Fruit fly (Drosophila melanogaster) whole organism, embryonic: ENCODE measurements around the gene CG12947.

Experiments
- Atf3 ChIP-seq: fragments of 200-800 bp; sonication (Bioruptor generic); optimal IDR thresholded peaks from 3 replicates; lab custom pipeline; 2016; ENCODE audit warnings: missing biosample characterization, missing genetic modification characterization
- Blimp-1 ChIP-seq: fragments of 200-800 bp; sonication (Bioruptor generic); optimal IDR thresholded peaks from 3 replicates; lab custom pipeline; 2018; ENCODE audit warnings: missing biosample characterization, missing genetic modification characterization, mild to moderate bottlenecking, moderate library complexity, missing genetic modification reagents
- BtbVII ChIP-seq: fragments of 200-800 bp; sonication (Bioruptor generic); optimal IDR thresholded peaks from 3 replicates; lab custom pipeline; 2017; ENCODE audit warnings: missing biosample characterization, mild to moderate bottlenecking, missing genetic modification characterization
- CG11560 ChIP-seq: fragments of 200-800 bp; sonication (Bioruptor generic); IDR thresholded peaks from 3 replicates; pipeline ENCODE4 v1.3.6; 2022; ENCODE audit warnings: missing biosample characterization, missing genetic modification characterization
- CG12236 ChIP-seq: fragments of 200-800 bp; sonication (Bioruptor generic); optimal IDR thresholded peaks from 2 replicates; lab custom pipeline; 2016; ENCODE audit warnings: missing biosample characterization, missing genetic modification characterization
- CG13424 ChIP-seq: fragments of 200-800 bp; sonication (Bioruptor generic); optimal IDR thresholded peaks from 2 replicates; lab custom pipeline; 2019; ENCODE audit warnings: missing biosample characterization, mild to moderate bottlenecking, missing genetic modification characterization, moderate library complexity
- CG14965 ChIP-seq: fragments of 200-800 bp; sonication (Bioruptor generic); optimal IDR thresholded peaks from 2 replicates; lab custom pipeline; 2016; ENCODE audit warnings: missing biosample characterization, missing genetic modification characterization, borderline replicate concordance
- CG16863 ChIP-seq: fragments of 200-800 bp; sonication (Bioruptor generic); optimal IDR thresholded peaks from 3 replicates; lab custom pipeline; 2016; ENCODE audit warnings: missing biosample characterization, missing genetic modification characterization
- CG1792 ChIP-seq: fragments of 200-800 bp; sonication (Bioruptor generic); optimal IDR thresholded peaks from 2 replicates; lab custom pipeline; 2016; ENCODE audit warnings: missing biosample characterization, missing genetic modification characterization
- CG18262 ChIP-seq: fragments of 200-800 bp; optimal IDR thresholded peaks from 3 replicates; lab custom pipeline; 2019; ENCODE audit warnings: missing biosample characterization, mild to moderate bottlenecking, missing genetic modification characterization, moderate library complexity
- CG18764 ChIP-seq: fragments of 200-800 bp; sonication (Bioruptor generic); optimal IDR thresholded peaks from 3 replicates; lab custom pipeline; 2016; ENCODE audit warnings: missing biosample characterization, missing genetic modification characterization
- CG2712 ChIP-seq: fragments of 200-800 bp; optimal IDR thresholded peaks from 3 replicates; lab custom pipeline; 2019; ENCODE audit warnings: missing biosample characterization, mild to moderate bottlenecking, missing genetic modification characterization, moderate library complexity
- CG31441 ChIP-seq: fragments of 200-800 bp; sonication (Bioruptor generic); IDR thresholded peaks from 2 replicates; pipeline ENCODE4 v1.3.6; 2022; ENCODE audit warnings: missing biosample characterization, missing genetic modification characterization
- CG33213 ChIP-seq: fragments of 200-800 bp; sonication (Bioruptor generic); optimal IDR thresholded peaks from 3 replicates; lab custom pipeline; 2016; ENCODE audit warnings: missing biosample characterization, missing genetic modification characterization
- CG3838 ChIP-seq: fragments of 200-800 bp; sonication (Bioruptor generic); optimal IDR thresholded peaks from 3 replicates; lab custom pipeline; 2016; ENCODE audit warnings: missing biosample characterization, missing genetic modification characterization
- CG4730 ChIP-seq: fragments of 200-800 bp; sonication (Bioruptor generic); IDR thresholded peaks from 2 replicates; pipeline ENCODE4 v1.3.6; 2022; ENCODE audit warnings: missing biosample characterization, missing genetic modification characterization
- CG4820 ChIP-seq: fragments of 200-800 bp; sonication (Bioruptor generic); optimal IDR thresholded peaks from 3 replicates; lab custom pipeline; 2016; ENCODE audit warnings: missing biosample characterization, missing genetic modification characterization
- CG6254 ChIP-seq: fragments of 200-800 bp; sonication (Bioruptor generic); optimal IDR thresholded peaks from 3 replicates; lab custom pipeline; 2017; ENCODE audit warnings: mild to moderate bottlenecking, missing biosample characterization, missing genetic modification reagents, missing genetic modification characterization
- CG7963 ChIP-seq: fragments of 200-800 bp; sonication (Bioruptor generic); IDR thresholded peaks from 3 replicates; pipeline ENCODE4 v1.3.6; 2022; ENCODE audit warnings: missing biosample characterization, missing genetic modification characterization; ENCODE audit not compliant: partially characterized antibody
- CG8478 ChIP-seq: fragments of >200 bp; optimal IDR thresholded peaks from 2 replicates; lab custom pipeline; 2018
- CG8924 ChIP-seq: fragments of 200-800 bp; optimal IDR thresholded peaks from 3 replicates; lab custom pipeline; 2019; ENCODE audit warnings: missing biosample characterization, mild to moderate bottlenecking, missing genetic modification characterization, moderate library complexity
- D19A ChIP-seq: fragments of 200-800 bp; optimal IDR thresholded peaks from 3 replicates; lab custom pipeline; 2019; ENCODE audit warnings: missing biosample characterization, mild to moderate bottlenecking, missing genetic modification characterization, moderate library complexity
- Gsc ChIP-seq: fragments of 200-800 bp; sonication (Bioruptor generic); IDR thresholded peaks from 2 replicates; pipeline ENCODE4 v1.3.6; 2022; ENCODE audit warnings: missing biosample characterization, missing genetic modification characterization
- HLHmδ ChIP-seq: fragments of 200-800 bp; sonication (Bioruptor generic); optimal IDR thresholded peaks from 2 replicates; lab custom pipeline; 2018; ENCODE audit warnings: missing biosample characterization, mild to moderate bottlenecking, missing genetic modification characterization, moderate library complexity
- HmgZ ChIP-seq: fragments of 200-800 bp; sonication (Bioruptor generic); optimal IDR thresholded peaks from 2 replicates; lab custom pipeline; 2018; ENCODE audit warnings: missing biosample characterization, mild to moderate bottlenecking, missing genetic modification characterization
- Hmx ChIP-seq: fragments of 200-800 bp; sonication (Bioruptor generic); optimal IDR thresholded peaks from 2 replicates; lab custom pipeline; 2016; ENCODE audit warnings: missing biosample characterization, missing genetic modification characterization
- Hr78 ChIP-seq, 2 experiments: fragments of 200-800 bp in 1 of 2; fragments of >200 bp in 1 of 2; sonication (Bioruptor generic) in 1 of 2; optimal IDR thresholded peaks; 2 replicates each; lab custom pipeline; 2017 to 2019; ENCODE audit warnings: missing biosample characterization in 2 of 2, missing genetic modification characterization in 2 of 2, mild to moderate bottlenecking in 1 of 2, moderate library complexity in 1 of 2
- Mad ChIP-seq: fragments of 200-800 bp; sonication (Bioruptor generic); optimal IDR thresholded peaks from 2 replicates; lab custom pipeline; 2016; ENCODE audit warnings: missing biosample characterization, missing genetic modification characterization
- Mes4 ChIP-seq: fragments of 200-800 bp; sonication (Bioruptor generic); optimal IDR thresholded peaks from 2 replicates; lab custom pipeline; 2016; ENCODE audit warnings: missing biosample characterization, missing genetic modification characterization
- Taf1 ChIP-seq: fragments of 200-800 bp; sonication (Bioruptor generic); IDR thresholded peaks from 2 replicates; pipeline ENCODE4 v1.3.6; 2022; ENCODE audit warnings: missing biosample characterization, missing genetic modification characterization
- Vsx1 ChIP-seq: fragments of 200-800 bp; sonication (Bioruptor generic); optimal IDR thresholded peaks from 2 replicates; lab custom pipeline; 2017; ENCODE audit warnings: missing biosample characterization, mild to moderate bottlenecking, missing genetic modification characterization, missing genetic modification reagents
- ato ChIP-seq: fragments of 200-800 bp; sonication (Bioruptor generic); IDR thresholded peaks from 2 replicates; pipeline ENCODE4 v1.3.6; 2022; ENCODE audit warnings: missing biosample characterization, missing genetic modification characterization; ENCODE audit not compliant: partially characterized antibody
- bigmax ChIP-seq: fragments of 200-800 bp; sonication (Bioruptor generic); optimal IDR thresholded peaks from 2 replicates; lab custom pipeline; 2018; ENCODE audit warnings: missing biosample characterization, mild to moderate bottlenecking, missing genetic modification characterization
- cato ChIP-seq: fragments of 200-800 bp; sonication (Bioruptor generic); optimal IDR thresholded peaks from 2 replicates; lab custom pipeline; 2016; ENCODE audit warnings: missing biosample characterization, missing genetic modification characterization, borderline replicate concordance
- da ChIP-seq: fragments of 200-800 bp; sonication (Bioruptor generic); optimal IDR thresholded peaks from 2 replicates; lab custom pipeline; 2016; ENCODE audit warnings: missing biosample characterization, missing genetic modification characterization
- danr ChIP-seq: fragments of 200-800 bp; sonication (Bioruptor generic); IDR thresholded peaks from 2 replicates; pipeline ENCODE4 v1.3.6; 2022; ENCODE audit warnings: missing biosample characterization, missing genetic modification characterization
- dysf ChIP-seq: fragments of 200-800 bp; sonication (Bioruptor generic); IDR thresholded peaks from 3 replicates; pipeline ENCODE4 v1.3.6; 2022; ENCODE audit warnings: missing biosample characterization, missing genetic modification characterization
- eve ChIP-seq, 2 experiments: fragments of >200 bp; optimal IDR thresholded peaks; 2 replicates each; lab custom pipeline; 2017; ENCODE audit warnings: missing biosample characterization in 2 of 2, missing genetic modification characterization in 2 of 2
- fd96Cb ChIP-seq: fragments of 200-800 bp; sonication (Bioruptor generic); optimal IDR thresholded peaks from 2 replicates; lab custom pipeline; 2018; ENCODE audit warnings: missing biosample characterization, mild to moderate bottlenecking, missing genetic modification characterization, moderate library complexity
- gem ChIP-seq: fragments of 200-800 bp; sonication (Bioruptor generic); optimal IDR thresholded peaks from 2 replicates; lab custom pipeline; 2019; ENCODE audit warnings: missing biosample characterization, mild to moderate bottlenecking, missing genetic modification characterization, moderate library complexity
- gfzf ChIP-seq: fragments of 200-800 bp; sonication (Bioruptor generic); optimal IDR thresholded peaks from 2 replicates; lab custom pipeline; 2016; ENCODE audit warnings: missing biosample characterization, mild to moderate bottlenecking, missing genetic modification characterization, moderate library complexity
- knrl ChIP-seq: fragments of 200-800 bp; sonication (Bioruptor generic); IDR thresholded peaks from 3 replicates; pipeline ENCODE4 v1.3.6; 2022; ENCODE audit warnings: missing biosample characterization, missing genetic modification characterization; ENCODE audit not compliant: partially characterized antibody
- odd ChIP-seq: fragments of 200-800 bp; sonication (Bioruptor generic); optimal IDR thresholded peaks from 2 replicates; lab custom pipeline; 2017; ENCODE audit warnings: missing biosample characterization, mild to moderate bottlenecking, missing genetic modification characterization
- ro ChIP-seq: fragments of 200-800 bp; sonication (Bioruptor generic); IDR thresholded peaks from 2 replicates; pipeline ENCODE4 v1.3.6; 2022; ENCODE audit warnings: missing biosample characterization, missing genetic modification characterization
- slbo ChIP-seq: fragments of 200-800 bp; sonication (Bioruptor generic); IDR thresholded peaks from 2 replicates; pipeline ENCODE4 v1.3.6; 2022; ENCODE audit warnings: missing biosample characterization, missing genetic modification characterization
- sna ChIP-seq: fragments of 200-800 bp; sonication (Bioruptor generic); IDR thresholded peaks from 2 replicates; pipeline ENCODE4 v1.3.6; 2022; ENCODE audit warnings: missing biosample characterization, missing genetic modification characterization; ENCODE audit not compliant: partially characterized antibody
- sug ChIP-seq: fragments of 200-800 bp; optimal IDR thresholded peaks from 2 replicates; lab custom pipeline; 2019; ENCODE audit warnings: missing biosample characterization, mild to moderate bottlenecking, missing genetic modification characterization, moderate library complexity
- toy ChIP-seq: fragments of 200-800 bp; sonication (Bioruptor generic); IDR thresholded peaks from 2 replicates; pipeline ENCODE4 v1.3.6; 2022; ENCODE audit warnings: missing biosample characterization, missing genetic modification characterization

CG12947 gene

DNA sequence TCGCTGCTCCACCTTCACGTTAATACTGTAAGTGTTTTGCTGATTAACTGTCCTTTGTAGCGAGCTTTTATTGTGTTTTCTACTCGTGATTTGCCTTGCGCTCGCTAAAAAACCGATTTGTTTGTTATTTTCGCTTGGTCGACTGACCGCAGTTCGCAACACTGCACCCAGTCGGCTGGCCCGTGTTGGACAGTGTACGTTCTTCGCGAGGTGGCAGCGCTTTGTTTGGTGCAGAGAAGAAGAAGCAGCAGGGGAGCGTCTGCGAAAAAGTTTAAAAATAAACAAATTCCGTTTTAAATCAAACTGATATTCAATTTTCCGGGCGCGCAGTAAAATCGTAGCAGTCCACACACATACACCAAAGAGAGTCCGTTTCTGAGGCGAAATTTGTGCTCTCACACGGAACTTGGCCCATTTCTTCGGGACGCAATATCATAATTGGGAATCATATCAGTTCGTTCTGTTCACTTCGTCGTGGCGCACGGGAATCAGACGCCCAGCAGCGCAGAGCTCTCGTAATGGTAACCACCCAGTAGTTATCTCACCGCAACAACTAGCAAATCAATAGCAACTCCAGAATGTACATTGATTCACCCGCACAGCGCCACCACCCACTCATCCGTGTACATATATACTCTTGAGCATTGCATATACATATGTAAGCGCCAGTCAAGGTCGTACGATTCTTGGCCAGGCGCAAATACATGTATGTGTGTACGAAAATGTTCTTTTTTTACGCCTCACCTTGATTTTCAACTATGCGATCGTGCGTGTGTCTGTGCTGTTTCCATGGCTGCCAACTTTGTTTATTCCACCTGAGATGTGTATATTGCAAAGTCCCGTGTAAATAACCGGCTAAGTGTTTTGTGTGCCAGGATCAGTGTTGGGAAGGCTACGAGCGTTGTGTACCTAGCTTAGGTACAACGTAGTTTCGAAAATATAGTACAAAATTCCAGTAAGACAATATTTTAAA is 12.0 kb upstream of the CG12947 start, which contains the start of gene Naa80 (continued):
- peak; percentile 63 for TF ChIP-seq HLHmδ (GFP tag; lab: Kevin White, UChicago)
- TF ChIP-seq dysf (GFP tag; lab: Robert Waterston, UW), result peak; percentile 51; the same call in 1 of the 3 replicates
- peak; percentile 13 for TF ChIP-seq CG14965
- no peak; the same call in 1 of the 2 replicates for TF ChIP-seq ato (GFP tag; lab: Robert Waterston, UW)
- TF ChIP-seq CG16863 (GFP tag; lab: Kevin White, UChicago), result peak; percentile 27
- no peak for TF ChIP-seq sna (GFP tag; lab: Robert Waterston, UW)
- peak; percentile 52 for TF ChIP-seq CG13424
- TF ChIP-seq ro (GFP tag; lab: Robert Waterston, UW), result no peak
- peak; percentile 45 for TF ChIP-seq Atf3 (GFP tag; lab: Kevin White, UChicago)
- TF ChIP-seq odd (GFP tag; lab: Kevin White, UChicago), result no peak
- TF ChIP-seq cato (GFP tag; lab: Kevin White, UChicago), result peak; percentile 44
- TF ChIP-seq D19A (tag; lab: Kevin White, UChicago), result peak; percentile 25
- TF ChIP-seq CG4820 (GFP tag; lab: Kevin White, UChicago), result peak; percentile 8
- TF ChIP-seq CG7963 (GFP tag; lab: Robert Waterston, UW), result no peak
- TF ChIP-seq Gsc (GFP tag; lab: Robert Waterston, UW), result no peak
- TF ChIP-seq sug (tag; lab: Kevin White, UChicago), result peak; percentile 71
- no peak for TF ChIP-seq Blimp-1 (GFP tag; lab: Kevin White, UChicago)
- no peak for TF ChIP-seq CG8478 (lab: Kevin White, UChicago)
- TF ChIP-seq danr, result 0 out of 2 replicates have a peak, but pooled peaks have one; percentile 6
- TF ChIP-seq CG4730, result no peak
- peak; percentile 25 for TF ChIP-seq CG1792 (GFP tag; lab: Kevin White, UChicago)
- peak; percentile 52; the same call in 1 of the 3 replicates for TF ChIP-seq knrl (GFP tag; lab: Robert Waterston, UW)
- TF ChIP-seq Hr78 (GFP tag; optimal IDR thresholded peaks at IDR 0.05; lab: Kevin White, UChicago), result no peak
- no peak for TF ChIP-seq CG3838 (GFP tag; lab: Kevin White, UChicago)
- no peak for TF ChIP-seq CG12236 (GFP tag; lab: Kevin White, UChicago)
- no peak for TF ChIP-seq CG6254
- peak; percentile 88 for TF ChIP-seq slbo (GFP tag; lab: Robert Waterston, UW)
- peak; percentile 69 for TF ChIP-seq Mad (GFP tag; lab: Kevin White, UChicago)
- TF ChIP-seq CG18262 (tag; lab: Kevin White, UChicago), result peak; percentile 11
- TF ChIP-seq Vsx1, result no peak
- TF ChIP-seq toy (GFP tag; lab: Robert Waterston, UW), result no peak; the same call in 1 of the 2 replicates
- TF ChIP-seq Hmx (GFP tag; lab: Kevin White, UChicago), result no peak
- no peak for TF ChIP-seq gem
- peak; percentile 34 for TF ChIP-seq CG18764
- peak; percentile 40 for TF ChIP-seq bigmax (GFP tag; lab: Kevin White, UChicago)
- peak; percentile 38 for TF ChIP-seq gfzf
- peak; percentile 4 for TF ChIP-seq BtbVII (GFP tag; lab: Kevin White, UChicago)
- TF ChIP-seq CG8924 (tag; lab: Kevin White, UChicago), result peak; percentile 60
- peak; percentile 45 for TF ChIP-seq Mes4 (GFP tag; lab: Kevin White, UChicago)
- no peak for TF ChIP-seq eve (GFP tag; optimal IDR thresholded peaks at IDR 0.05; lab: Kevin White, UChicago)
- TF ChIP-seq Taf1 (GFP tag; lab: Robert Waterston, UW), result no peak
- no peak; the same call in 1 of the 2 replicates for TF ChIP-seq CG31441 (GFP tag; lab: Robert Waterston, UW)
- peak; percentile 38 for TF ChIP-seq da (GFP tag; lab: Kevin White, UChicago)
- TF ChIP-seq CG11560 (tag; lab: Robert Waterston, UW), result no peak
- TF ChIP-seq CG33213 (GFP tag; lab: Kevin White, UChicago), result peak; percentile 57
- TF ChIP-seq HmgZ (tag; lab: Kevin White, UChicago), result peak; percentile 87
- TF ChIP-seq fd96Cb (tag; lab: Kevin White, UChicago), result no peak
- TF ChIP-seq CG2712 (tag; lab: Kevin White, UChicago), result peak; percentile 35
